Worm (Caenorhabditis elegans) whole organism, L4 larva: Measurements from ENCODE around the gene T28C6.5.

ENCODE experiments used
- F49E8.2 ChIP-seq: sonication (generic microtip); optimal IDR thresholded peaks from 2 replicates; lab custom pipeline; 2016; ENCODE audit warnings: missing compliant biosample characterization, mild to moderate bottlenecking, missing genetic modification characterization, borderline replicate concordance
- R02D3.7 ChIP-seq: fragments of 150-350 bp; sonication (generic microtip); optimal IDR thresholded peaks from 3 replicates; lab custom pipeline; 2014; ENCODE audit warnings: missing biosample characterization, missing genetic modification characterization
- T26A8.4 ChIP-seq: fragments of 200-800 bp; sonication (Bioruptor generic); IDR thresholded peaks from 2 replicates; pipeline ENCODE4 v1.3.6; 2022; ENCODE audit warnings: missing genetic modification characterization, missing compliant biosample characterization
- Y48G9A.11 ChIP-seq: fragments of 200-800 bp; sonication (Bioruptor generic); IDR thresholded peaks from 2 replicates; pipeline ENCODE4 v1.3.6; 2022; ENCODE audit warnings: missing genetic modification reagents, missing genetic modification characterization, missing compliant biosample characterization
- Y5F2A.4 ChIP-seq: fragments of 200-800 bp; sonication (Bioruptor generic); optimal IDR thresholded peaks from 2 replicates; lab custom pipeline; 2018; ENCODE audit warnings: mild to moderate bottlenecking, missing genetic modification characterization, missing compliant biosample characterization
- ceh-20 ChIP-seq: fragments of 200-800 bp; sonication (Bioruptor generic); IDR thresholded peaks from 2 replicates; pipeline ENCODE4 v1.3.6; 2022; ENCODE audit warnings: missing genetic modification reagents, missing genetic modification characterization, missing compliant biosample characterization
- ceh-28 ChIP-seq: fragments of 150-350 bp; optimal IDR thresholded peaks from 2 replicates; lab custom pipeline; 2014; ENCODE audit warnings: missing biosample characterization, missing genetic modification reagents, missing genetic modification characterization
- ceh-32 ChIP-seq: sonication (generic microtip); optimal IDR thresholded peaks from 2 replicates; lab custom pipeline; 2016; ENCODE audit warnings: mild to moderate bottlenecking, missing genetic modification characterization, missing compliant biosample characterization; ENCODE audit not compliant: poor library complexity
- ctbp-1 ChIP-seq: fragments of 200-800 bp; sonication (Bioruptor generic); IDR thresholded peaks from 2 replicates; pipeline ENCODE4 v1.3.6; 2022; ENCODE audit warnings: missing genetic modification reagents, missing genetic modification characterization, missing compliant biosample characterization
- daf-12 ChIP-seq: fragments of 150-350 bp; optimal IDR thresholded peaks from 2 replicates; lab custom pipeline; 2014; ENCODE audit warnings: missing biosample characterization, missing genetic modification reagents, missing genetic modification characterization
- daf-16 ChIP-seq, 3 experiments: sonication (generic microtip); optimal IDR thresholded peaks; 2 replicates each; lab custom pipeline; 2016 to 2017; ENCODE audit warnings: missing genetic modification characterization in 3 of 3, missing genetic modification reagents in 3 of 3, mild to moderate bottlenecking in 2 of 3, missing compliant biosample characterization in 2 of 3, missing biosample characterization in 1 of 3, moderate library complexity in 1 of 3
- dmd-8 ChIP-seq: fragments of 200-800 bp; sonication (Bioruptor generic); IDR thresholded peaks from 2 replicates; pipeline ENCODE4 v1.3.6; 2022; ENCODE audit warnings: missing genetic modification characterization, missing compliant biosample characterization
- dve-1 ChIP-seq: sonication (generic microtip); optimal IDR thresholded peaks from 2 replicates; lab custom pipeline; 2017; ENCODE audit warnings: antibody characterized with exemption, mild to moderate bottlenecking, missing genetic modification characterization, missing compliant biosample characterization; ENCODE audit not compliant: insufficient read depth
- egl-43 ChIP-seq: fragments of 200-800 bp; sonication (Bioruptor generic); IDR thresholded peaks from 2 replicates; pipeline ENCODE4 v1.3.6; 2022; ENCODE audit warnings: missing genetic modification reagents, missing genetic modification characterization, missing compliant biosample characterization
- hif-1 ChIP-seq, 2 experiments: sonication (generic microtip); optimal IDR thresholded peaks; 2 replicates each; lab custom pipeline; 2016 to 2017; ENCODE audit warnings: missing compliant biosample characterization in 2 of 2, missing genetic modification characterization in 2 of 2, missing genetic modification reagents in 2 of 2, missing genotype in 2 of 2, mild to moderate bottlenecking in 1 of 2
- hlh-11 ChIP-seq: fragments of 200-800 bp; sonication (Bioruptor generic); optimal IDR thresholded peaks from 2 replicates; lab custom pipeline; 2018; ENCODE audit warnings: mild to moderate bottlenecking, missing genetic modification characterization, missing compliant biosample characterization
- jun-1 ChIP-seq: fragments of 150-350 bp; optimal IDR thresholded peaks from 2 replicates; lab custom pipeline; 2014; ENCODE audit warnings: missing biosample characterization, missing genetic modification reagents, missing genetic modification characterization
- lin-13 ChIP-seq: fragments of 150-350 bp; optimal IDR thresholded peaks from 2 replicates; lab custom pipeline; 2014; ENCODE audit warnings: missing biosample characterization, missing genetic modification reagents, missing genetic modification characterization
- lin-15B ChIP-seq: fragments of 150-350 bp; sonication (generic microtip); optimal IDR thresholded peaks from 3 replicates; lab custom pipeline; 2014; ENCODE audit warnings: missing biosample characterization, missing genetic modification characterization
- lin-29 ChIP-seq: fragments of 200-800 bp; sonication (Bioruptor generic); IDR thresholded peaks from 2 replicates; pipeline ENCODE4 v1.3.6; 2022; ENCODE audit warnings: missing genetic modification reagents, missing genetic modification characterization, missing compliant biosample characterization
- lin-39 ChIP-seq: fragments of 150-350 bp; optimal IDR thresholded peaks from 2 replicates; lab custom pipeline; 2014; ENCODE audit warnings: missing biosample characterization, missing genetic modification reagents, missing genetic modification characterization
- lir-3 ChIP-seq: sonication (generic microtip); optimal IDR thresholded peaks from 2 replicates; lab custom pipeline; 2016; ENCODE audit warnings: mild to moderate bottlenecking, missing genetic modification characterization, missing compliant biosample characterization
- madf-5 ChIP-seq, 2 experiments: fragments of 200-800 bp; sonication (Bioruptor generic); IDR thresholded peaks; 2 replicates each; pipeline ENCODE4 v1.3.6; 2022; ENCODE audit warnings: missing compliant biosample characterization in 2 of 2, missing genetic modification characterization in 2 of 2
- madf-9 ChIP-seq: fragments of 200-800 bp; sonication (Bioruptor generic); conservative IDR thresholded peaks from 2 replicates; pipeline ENCODE4 v1.3.6; 2022; ENCODE audit warnings: missing genetic modification reagents, missing genetic modification characterization, missing compliant biosample characterization
- mdl-1 ChIP-seq, 2 experiments: fragments of 150-350 bp in 1 of 2; sonication (generic microtip) in 1 of 2; optimal IDR thresholded peaks; 2 replicates each; lab custom pipeline; 2014 to 2017; ENCODE audit warnings: missing biosample characterization in 2 of 2, missing genetic modification characterization in 2 of 2
- mep-1 ChIP-seq: fragments of 150-350 bp; sonication (generic microtip); optimal IDR thresholded peaks from 3 replicates; lab custom pipeline; 2014; ENCODE audit warnings: missing biosample characterization, missing genetic modification characterization
- mes-2 ChIP-seq: sonication (generic microtip); optimal IDR thresholded peaks from 2 replicates; lab custom pipeline; 2016; ENCODE audit warnings: missing genotype, mild to moderate bottlenecking, missing genetic modification characterization, missing compliant biosample characterization; ENCODE audit not compliant: poor library complexity, severe bottlenecking
- mxl-3 ChIP-seq: fragments of 200-800 bp; sonication (Bioruptor generic); optimal IDR thresholded peaks from 2 replicates; lab custom pipeline; 2018; ENCODE audit warnings: mild to moderate bottlenecking, missing genetic modification characterization, missing compliant biosample characterization
- nhr-11 ChIP-seq: fragments of 150-350 bp; optimal IDR thresholded peaks from 2 replicates; lab custom pipeline; 2014; ENCODE audit warnings: missing biosample characterization, missing genetic modification characterization
- nhr-237 ChIP-seq: sonication (generic microtip); optimal IDR thresholded peaks from 2 replicates; lab custom pipeline; 2017; ENCODE audit warnings: missing biosample characterization, missing genetic modification characterization
- nhr-28 ChIP-seq: fragments of 150-350 bp; optimal IDR thresholded peaks from 2 replicates; lab custom pipeline; 2014; ENCODE audit warnings: missing biosample characterization, missing genetic modification characterization
- nhr-6 ChIP-seq: fragments of 150-350 bp; optimal IDR thresholded peaks from 2 replicates; lab custom pipeline; 2014; ENCODE audit warnings: missing biosample characterization, missing genetic modification characterization
- nhr-76 ChIP-seq: fragments of 150-350 bp; optimal IDR thresholded peaks from 2 replicates; lab custom pipeline; 2014; ENCODE audit warnings: missing biosample characterization, missing genetic modification characterization
- nhr-77 ChIP-seq: fragments of 150-350 bp; optimal IDR thresholded peaks from 2 replicates; lab custom pipeline; 2014; ENCODE audit warnings: missing biosample characterization, missing genetic modification characterization
- set-16 ChIP-seq: fragments of 200-800 bp; sonication (Bioruptor generic); IDR thresholded peaks from 2 replicates; pipeline ENCODE4 v1.3.6; 2022; ENCODE audit warnings: missing genetic modification reagents, missing genetic modification characterization, missing compliant biosample characterization
- snpc-1.2 ChIP-seq: fragments of 200-800 bp; sonication (Bioruptor generic); IDR thresholded peaks from 2 replicates; pipeline ENCODE4 v1.3.6; 2022; ENCODE audit warnings: missing genetic modification reagents, missing genetic modification characterization, missing compliant biosample characterization
- spr-1 ChIP-seq: sonication (generic microtip); optimal IDR thresholded peaks from 2 replicates; lab custom pipeline; 2016; ENCODE audit warnings: mild to moderate bottlenecking, missing genetic modification characterization, missing compliant biosample characterization
- unc-39 ChIP-seq: sonication (generic microtip); optimal IDR thresholded peaks from 2 replicates; lab custom pipeline; 2017; ENCODE audit warnings: missing biosample characterization, missing genetic modification characterization
- unc-62 ChIP-seq, 3 experiments: fragments of 150-350 bp in 1 of 3; sonication (generic microtip); optimal IDR thresholded peaks in 2 of 3; peaks in 1 of 3; 1 replicate in 1 of 3; 2 replicates in 2 of 3; lab custom pipeline; 2014 to 2017; ENCODE audit warnings: missing biosample characterization in 3 of 3, missing genetic modification characterization in 3 of 3, missing genetic modification reagents in 3 of 3, missing genotype in 1 of 3
- zfp-2 ChIP-seq: sonication (generic microtip); optimal IDR thresholded peaks from 2 replicates; lab custom pipeline; 2016; ENCODE audit warnings: mild to moderate bottlenecking, missing genetic modification characterization, missing compliant biosample characterization
- ztf-11 ChIP-seq: fragments of 150-350 bp; optimal IDR thresholded peaks from 2 replicates; lab custom pipeline; 2014; ENCODE audit warnings: missing biosample characterization, missing genetic modification characterization
- ztf-7 ChIP-seq: fragments of 150-350 bp; optimal IDR thresholded peaks from 2 replicates; lab custom pipeline; 2014; ENCODE audit warnings: missing biosample characterization, missing genetic modification characterization

The T28C6.5 gene

ce11 chrIV:8847918-8848317 lies 26.7 kb downstream of the T28C6.5 start, which contains the start of gene col-118:
Gene col-118, plus strand, starts transcription at chrIV:8848218.
- TF ChIP-seq mep-1: no peak
- TF ChIP-seq snpc-1.2: no peak
- no peak for TF ChIP-seq lir-3 (tag; lab: Kevin White, UChicago)
- TF ChIP-seq madf-5 (GFP tag; IDR thresholded peaks at IDR 0.05; lab: Robert Waterston, UW): no peak
- TF ChIP-seq ztf-11 (tag; lab: Kevin White, UChicago): no peak
- no peak for TF ChIP-seq ctbp-1 (GFP tag; lab: Robert Waterston, UW)
- TF ChIP-seq madf-9: no peak
- no peak for TF ChIP-seq lin-15B (tag; lab: Kevin White, UChicago)
- TF ChIP-seq lin-39 (tag; lab: Kevin White, UChicago): no peak
- no peak for TF ChIP-seq ceh-28 (tag; lab: Kevin White, UChicago)
- TF ChIP-seq nhr-237 (tag; lab: Kevin White, UChicago): no peak
- TF ChIP-seq nhr-77 (tag; lab: Kevin White, UChicago): no peak
- no peak for TF ChIP-seq unc-62 (GFP tag; optimal IDR thresholded peaks at IDR 0.05 in 1 of 2; lab: Kevin White, UChicago)
- TF ChIP-seq unc-62 (tag; optimal IDR thresholded peaks at IDR 0.05; lab: Kevin White, UChicago): no peak

DNA sequence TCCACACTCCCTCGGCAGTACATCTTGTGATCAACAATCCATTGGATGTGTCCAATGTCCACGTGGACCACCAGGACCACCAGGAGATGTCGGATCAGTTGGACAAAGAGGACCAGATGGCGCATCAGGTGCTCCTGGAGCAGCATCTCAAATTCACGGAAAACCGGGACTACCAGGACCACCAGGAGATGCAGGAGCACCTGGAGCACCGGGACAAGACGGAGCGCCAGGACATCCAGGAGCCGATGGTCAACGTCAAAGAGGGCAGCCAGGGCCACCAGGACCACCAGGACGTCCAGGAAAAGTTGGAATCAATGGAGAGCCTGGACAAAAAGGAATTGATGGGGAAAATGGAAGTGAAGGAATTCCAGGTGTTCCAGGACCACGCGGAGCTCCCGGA lies 27.7 kb downstream of the T28C6.5 start:
- TF ChIP-seq zfp-2 (tag; lab: Kevin White, UChicago) (no peak), set-16 (GFP tag; lab: Robert Waterston, UW) (peak; percentile 85), lin-39 (tag; lab: Kevin White, UChicago) (no peak), mes-2 (tag; lab: Kevin White, UChicago) (no peak), mdl-1 (tag; optimal IDR thresholded peaks at IDR 0.05; lab: Kevin White, UChicago) (no peak), ceh-28 (tag; lab: Kevin White, UChicago) (no peak), jun-1 (tag; lab: Kevin White, UChicago) (no peak), daf-16 (GFP tag; optimal IDR thresholded peaks at IDR 0.05; lab: Kevin White, UChicago) (no peak), daf-16 (tag; optimal IDR thresholded peaks at IDR 0.05; lab: Kevin White, UChicago) (no peak)
- TF ChIP-seq, all 104 proteins: peak for 1

ce11 chrIV:8850807-8851206 lies 29.6 kb downstream of the T28C6.5 start:
- TF ChIP-seq Y5F2A.4 (no peak), dmd-8 (GFP tag; lab: Robert Waterston, UW) (0 out of 2 replicates have a peak, but pooled peaks have one; percentile 57), lin-29 (GFP tag; lab: Robert Waterston, UW) (0 out of 2 replicates have a peak, but pooled peaks have one; percentile 26), lin-13 (no peak), egl-43 (GFP tag; lab: Robert Waterston, UW) (no peak), R02D3.7 (no peak), nhr-28 (tag; lab: Kevin White, UChicago) (peak; percentile 13), hlh-11 (tag; lab: Kevin White, UChicago) (peak; percentile 1), nhr-11 (tag; lab: Kevin White, UChicago) (no peak), Y48G9A.11 (GFP tag; lab: Robert Waterston, UW) (no peak), set-16 (GFP tag; lab: Robert Waterston, UW) (peak; percentile 92), daf-12 (no peak), ceh-28 (tag; lab: Kevin White, UChicago) (no peak), ceh-32 (tag; lab: Kevin White, UChicago) (no peak)

DNA sequence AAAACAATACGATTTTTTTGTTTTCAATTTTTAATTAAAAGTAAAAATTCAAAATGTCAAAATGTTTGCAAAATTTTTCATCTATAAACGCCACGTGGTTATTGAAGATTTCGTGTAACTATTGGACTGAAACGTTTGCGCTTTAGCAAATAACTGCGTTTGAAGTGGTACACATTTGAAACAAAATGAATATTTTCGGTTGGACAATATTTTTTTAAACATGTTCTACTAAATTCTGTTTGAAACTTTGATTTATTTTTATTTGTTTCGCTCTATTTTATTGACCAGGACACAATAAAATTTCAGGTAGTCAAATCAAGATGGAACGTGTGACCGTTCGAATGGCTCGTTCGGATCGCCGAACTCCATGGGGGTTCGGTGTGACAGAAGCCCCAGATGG lies 30.9 kb downstream of the T28C6.5 start, which contains the start of gene alp-1:
TSS of gene alp-1 (plus strand) at position 301 of the 400 bp plus-strand sequence.
- no peak for TF ChIP-seq spr-1 (tag; lab: Kevin White, UChicago)
- no peak for TF ChIP-seq ztf-7 (tag; lab: Kevin White, UChicago)
- TF ChIP-seq dve-1 (tag; lab: Kevin White, UChicago): no peak
- TF ChIP-seq zfp-2 (tag; lab: Kevin White, UChicago): no peak
- TF ChIP-seq nhr-6: no peak
- no peak for TF ChIP-seq Y5F2A.4
- TF ChIP-seq hif-1 (tag; optimal IDR thresholded peaks at IDR 0.05; lab: Kevin White, UChicago): no peak
- no peak for TF ChIP-seq unc-39
- no peak for TF ChIP-seq F49E8.2 (tag; lab: Kevin White, UChicago)
- no peak for TF ChIP-seq nhr-76 (tag; lab: Kevin White, UChicago)
- TF ChIP-seq Y48G9A.11 (GFP tag; lab: Robert Waterston, UW): no peak
- no peak for TF ChIP-seq ceh-20
- no peak for TF ChIP-seq mxl-3 (GFP tag; lab: Kevin White, UChicago)
- no peak for TF ChIP-seq madf-9
- TF ChIP-seq T26A8.4: no peak
- no peak for TF ChIP-seq set-16 (GFP tag; lab: Robert Waterston, UW)
- TF ChIP-seq mes-2 (tag; lab: Kevin White, UChicago): no peak
